Fruit fly (Drosophila melanogaster) whole organism, adult: ENCODE measurements around the gene RpS30.

Source experiments
- CG12768 ChIP-seq: fragments of 200-800 bp; sonication (Bioruptor generic); optimal IDR thresholded peaks from 2 replicates; lab custom pipeline; 2017; ENCODE audit warnings: missing biosample characterization, missing genetic modification characterization, mild to moderate bottlenecking, moderate library complexity, missing genetic modification reagents
- CG33017 ChIP-seq: fragments of 200-800 bp; sonication (Bioruptor generic); optimal IDR thresholded peaks from 2 replicates; lab custom pipeline; 2018; ENCODE audit warnings: missing biosample characterization, mild to moderate bottlenecking, missing genetic modification characterization, moderate library complexity
- Crg-1 ChIP-seq: fragments of 200-800 bp; sonication (Bioruptor generic); optimal IDR thresholded peaks from 2 replicates; lab custom pipeline; 2016; ENCODE audit warnings: missing biosample characterization, missing genetic modification characterization
- cic ChIP-seq: fragments of 200-800 bp; sonication (Bioruptor generic); optimal IDR thresholded peaks from 2 replicates; lab custom pipeline; 2017; ENCODE audit warnings: missing biosample characterization, mild to moderate bottlenecking, missing genetic modification characterization, moderate library complexity
- cnc ChIP-seq, 2 experiments: fragments of >200 bp; optimal IDR thresholded peaks; 2 replicates each; lab custom pipeline; 2017

Gene RpS30

DNA sequence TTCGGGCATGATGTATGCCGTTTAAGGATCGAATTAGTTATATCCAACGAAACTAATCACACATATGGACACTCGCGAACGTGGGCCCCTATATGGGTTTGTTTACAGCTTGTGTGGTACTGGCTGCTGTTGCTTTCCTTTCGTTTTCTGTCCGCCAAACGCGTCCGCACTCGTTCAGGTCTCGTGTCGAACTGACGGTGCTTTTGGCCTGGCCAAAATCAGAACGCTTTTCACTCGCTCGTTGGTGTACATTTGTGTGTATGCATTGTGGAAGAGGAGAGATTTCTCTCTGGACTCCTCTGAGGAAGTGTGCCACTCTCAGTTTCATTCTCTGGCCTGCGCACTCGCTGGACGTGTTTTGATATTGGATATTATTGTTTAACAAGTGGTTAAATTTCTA lies 46.8 kb downstream of the RpS30 start, which contains the start of gene Ktl:
Gene Ktl (minus strand): TSS at position 193 of the 400 bp plus-strand sequence.
- TF ChIP-seq cnc (optimal IDR thresholded peaks at IDR 0.05; lab: Kevin White, UChicago) (no peak), cic (GFP tag; lab: Kevin White, UChicago) (no peak), CG12768 (GFP tag; lab: Kevin White, UChicago) (no peak), CG33017 (no peak), Crg-1 (GFP tag; lab: Kevin White, UChicago) (no peak)
